Fruit fly (Drosophila melanogaster) whole organism, adult: ENCODE results near the gene ZnT33D.

Experiments used
- CG11617 ChIP-seq: fragments of 200-800 bp; sonication (Bioruptor generic); optimal IDR thresholded peaks from 2 replicates; lab custom pipeline; 2017; ENCODE audit warnings: mild to moderate bottlenecking, missing biosample characterization, missing genetic modification reagents, missing genetic modification characterization
- CG12768 ChIP-seq: fragments of 200-800 bp; sonication (Bioruptor generic); optimal IDR thresholded peaks from 2 replicates; lab custom pipeline; 2017; ENCODE audit warnings: missing biosample characterization, missing genetic modification characterization, mild to moderate bottlenecking, moderate library complexity, missing genetic modification reagents
- CG1620 ChIP-seq: fragments of 200-800 bp; sonication (Bioruptor generic); optimal IDR thresholded peaks from 2 replicates; lab custom pipeline; 2016; ENCODE audit warnings: missing biosample characterization, missing genetic modification characterization
- CG33017 ChIP-seq: fragments of 200-800 bp; sonication (Bioruptor generic); optimal IDR thresholded peaks from 2 replicates; lab custom pipeline; 2018; ENCODE audit warnings: missing biosample characterization, mild to moderate bottlenecking, missing genetic modification characterization, moderate library complexity
- CG5204 ChIP-seq: fragments of 200-800 bp; sonication (Bioruptor generic); optimal IDR thresholded peaks from 2 replicates; lab custom pipeline; 2016; ENCODE audit warnings: missing biosample characterization, missing genetic modification characterization
- Clk ChIP-seq: fragments of 200-800 bp; sonication (Bioruptor generic); optimal IDR thresholded peaks from 2 replicates; lab custom pipeline; 2017; ENCODE audit warnings: missing biosample characterization, missing genetic modification characterization
- Hr96 ChIP-seq: fragments of 200-800 bp; sonication (Bioruptor generic); optimal IDR thresholded peaks from 2 replicates; lab custom pipeline; 2016; ENCODE audit warnings: missing biosample characterization, missing genetic modification characterization
- bab1 ChIP-seq: fragments of 200-800 bp; sonication (Bioruptor generic); optimal IDR thresholded peaks from 3 replicates; lab custom pipeline; 2019; ENCODE audit warnings: missing biosample characterization, mild to moderate bottlenecking, missing genetic modification characterization, moderate library complexity
- cic ChIP-seq: fragments of 200-800 bp; sonication (Bioruptor generic); optimal IDR thresholded peaks from 2 replicates; lab custom pipeline; 2017; ENCODE audit warnings: missing biosample characterization, mild to moderate bottlenecking, missing genetic modification characterization, moderate library complexity
- kay ChIP-seq: fragments of 200-800 bp; sonication (Bioruptor generic); peaks from one replicate; lab custom pipeline; 2016; ENCODE audit warnings: missing biosample characterization, missing genetic modification characterization, borderline replicate concordance
- ovo ChIP-seq: fragments of 200-800 bp; sonication (Bioruptor generic); optimal IDR thresholded peaks from 2 replicates; lab custom pipeline; 2016; ENCODE audit warnings: missing biosample characterization, missing genetic modification characterization
- pad ChIP-seq: fragments of 200-800 bp; sonication (Bioruptor generic); optimal IDR thresholded peaks from 3 replicates; lab custom pipeline; 2017; ENCODE audit warnings: missing biosample characterization, missing genetic modification characterization, mild to moderate bottlenecking, moderate library complexity, missing genetic modification reagents
- toe ChIP-seq: fragments of 200-800 bp; sonication (Bioruptor generic); optimal IDR thresholded peaks from 2 replicates; lab custom pipeline; 2016; ENCODE audit warnings: missing biosample characterization, missing genetic modification characterization

dm6 chr2L:12207549-12207948 lies 43.5 kb downstream of the ZnT33D start, which contains the start of gene CG31759:
- TF ChIP-seq toe, result no peak
- no peak for TF ChIP-seq Hr96
- TF ChIP-seq CG12768 (GFP tag; lab: Kevin White, UChicago), result no peak
- TF ChIP-seq kay (GFP tag; lab: Kevin White, UChicago), result no peak
- no peak for TF ChIP-seq CG1620 (GFP tag; lab: Kevin White, UChicago)
- TF ChIP-seq pad (GFP tag; lab: Kevin White, UChicago), result no peak
- no peak for TF ChIP-seq cic (GFP tag; lab: Kevin White, UChicago)
- no peak for TF ChIP-seq Clk (GFP tag; lab: Kevin White, UChicago)
- peak; percentile 64 for TF ChIP-seq bab1
- TF ChIP-seq ovo, result no peak
- no peak for TF ChIP-seq CG33017
- TF ChIP-seq CG5204 (GFP tag; lab: Kevin White, UChicago), result no peak
- no peak for TF ChIP-seq CG11617 (GFP tag; lab: Kevin White, UChicago)
